Fruit fly (Drosophila melanogaster): ENCODE results near the gene CG7382.

Gene CG7382

dm6 chr2L:5476699-5477098 is 43.0 kb downstream of the CG7382 start:
- TF ChIP-seq sv (GFP tag; optimal IDR thresholded peaks at IDR 0.05) (peak; percentile 72), foxo (GFP tag; optimal IDR thresholded peaks at IDR 0.05) (peak in 1 of 2 experiments; percentile 51), h (GFP tag; optimal IDR thresholded peaks at IDR 0.05) (peak; percentile 24), woc (GFP tag; optimal IDR thresholded peaks at IDR 0.05) (no peak), Hr83 (GFP tag; optimal IDR thresholded peaks at IDR 0.05; ENCODE audit: poor library complexity, severe bottlenecking) (no peak), fru (GFP tag; optimal IDR thresholded peaks at IDR 0.05) (peak; percentile 38), CG32264 (GFP tag; optimal IDR thresholded peaks at IDR 0.05) (no peak), rgr (GFP tag; optimal IDR thresholded peaks at IDR 0.05) (peak; percentile 21), ey (GFP tag; optimal IDR thresholded peaks at IDR 0.05) (peak; percentile 20), pan (optimal IDR thresholded peaks at IDR 0.05) (no peak), HLH106 (tag; optimal IDR thresholded peaks at IDR 0.05) (no peak), OdsH (GFP tag; optimal IDR thresholded peaks at IDR 0.05) (no peak)

dm6 chr2L:5473880-5474446 is 45.7 kb downstream of the CG7382 start:
- TF ChIP-seq usp (GFP tag; optimal IDR thresholded peaks at IDR 0.05) (no peak), sv (GFP tag; optimal IDR thresholded peaks at IDR 0.05) (no peak), N (GFP tag; optimal IDR thresholded peaks at IDR 0.05) (no peak), jim (GFP tag; optimal IDR thresholded peaks at IDR 0.05) (no peak), dsf (GFP tag; optimal IDR thresholded peaks at IDR 0.05; ENCODE audit: borderline replicate concordance) (no peak), fru (GFP tag; optimal IDR thresholded peaks at IDR 0.05) (no peak)

dm6 chr2L:5469396-5469795 is 50.3 kb downstream of the CG7382 start:
- TF ChIP-seq woc (GFP tag; optimal IDR thresholded peaks at IDR 0.05) (no peak), fru (GFP tag; optimal IDR thresholded peaks at IDR 0.05) (no peak), Hnf4 (GFP tag; optimal IDR thresholded peaks at IDR 0.05) (no peak), sv (GFP tag; optimal IDR thresholded peaks at IDR 0.05) (no peak), dsf (GFP tag; optimal IDR thresholded peaks at IDR 0.05; ENCODE audit: borderline replicate concordance) (no peak), psq (GFP tag; optimal IDR thresholded peaks at IDR 0.05) (no peak), HLH106 (tag; optimal IDR thresholded peaks at IDR 0.05) (no peak), Jra (GFP tag; optimal IDR thresholded peaks at IDR 0.05) (no peak), CrebA (GFP tag; optimal IDR thresholded peaks at IDR 0.05; ENCODE audit: borderline replicate concordance) (no peak), CG32264 (GFP tag; optimal IDR thresholded peaks at IDR 0.05) (no peak), ey (GFP tag; optimal IDR thresholded peaks at IDR 0.05) (no peak), Sp1 (GFP tag; optimal IDR thresholded peaks at IDR 0.05) (no peak), rgr (GFP tag; optimal IDR thresholded peaks at IDR 0.05) (no peak), dl (GFP tag; optimal IDR thresholded peaks at IDR 0.05; ENCODE audit: insufficient read depth in 1 of 2, partially characterized antibody in 2 of 2) (no peak), tai (GFP tag; optimal IDR thresholded peaks at IDR 0.05) (no peak)

Data from whole organism, wandering third instar larva.